Worm (Caenorhabditis elegans) whole organism, L2 larva: ENCODE results near the gene Y57G11C.499.

Source experiments
- F13H6.1 ChIP-seq: sonication (generic microtip); optimal IDR thresholded peaks from 2 replicates; lab custom pipeline; 2016; ENCODE audit warnings: missing genetic modification characterization, missing compliant biosample characterization
- nhr-10 ChIP-seq: sonication (generic microtip); optimal IDR thresholded peaks from 2 replicates; lab custom pipeline; 2017; ENCODE audit warnings: missing biosample characterization, missing genetic modification characterization
- nhr-11 ChIP-seq: fragments of 150-350 bp; optimal IDR thresholded peaks from 2 replicates; lab custom pipeline; 2014; ENCODE audit warnings: missing biosample characterization, missing genetic modification characterization
- nhr-6 ChIP-seq: fragments of 150-350 bp; optimal IDR thresholded peaks from 2 replicates; lab custom pipeline; 2014; ENCODE audit warnings: missing biosample characterization, missing genetic modification characterization
- unc-55 ChIP-seq: fragments of 150-350 bp; sonication (generic microtip); optimal IDR thresholded peaks from 3 replicates; lab custom pipeline; 2014; ENCODE audit warnings: missing biosample characterization, missing genetic modification reagents, missing genetic modification characterization

ce11 chrIV:14741926-14742325, 12.8 kb downstream of the Y57G11C.499 start:
- TF ChIP-seq nhr-11 (tag; lab: Kevin White, UChicago), result no peak
- no peak for TF ChIP-seq F13H6.1 (tag; lab: Kevin White, UChicago)
- TF ChIP-seq unc-55 (GFP tag; lab: Kevin White, UChicago), result no peak
- TF ChIP-seq nhr-6 (tag; lab: Kevin White, UChicago), result no peak
- TF ChIP-seq nhr-10, result no peak
